Fruit fly (Drosophila melanogaster): ENCODE results near the gene Pen.

DNA sequence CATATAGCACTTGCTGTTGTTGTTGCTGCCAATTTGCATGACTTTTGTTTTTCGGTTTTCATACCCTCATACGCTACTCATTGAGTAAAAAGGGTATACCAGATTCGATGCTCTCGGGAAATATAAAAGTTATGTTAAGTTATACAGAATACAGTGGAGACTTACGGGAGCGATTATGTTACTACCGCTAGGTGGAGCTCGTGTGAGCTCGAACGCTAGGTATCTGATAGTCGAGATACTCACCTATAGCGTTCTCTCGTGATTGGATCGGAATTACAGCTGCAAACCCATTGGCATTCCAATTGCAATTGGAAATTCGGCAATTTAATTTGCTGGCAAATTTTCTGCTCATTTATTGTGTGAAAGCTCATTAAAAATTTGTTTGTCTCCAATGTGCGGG is 23.3 kb upstream of the Pen start:
- no peak for TF ChIP-seq pan (optimal IDR thresholded peaks at IDR 0.05)
- TF ChIP-seq Dll (optimal IDR thresholded peaks at IDR 0.05): no peak
- no peak for TF ChIP-seq psq (optimal IDR thresholded peaks at IDR 0.05)
- TF ChIP-seq CG8478 (optimal IDR thresholded peaks at IDR 0.05): no peak
- TF ChIP-seq usp (GFP tag; optimal IDR thresholded peaks at IDR 0.05): no peak

All from whole organism.